Fruit fly (Drosophila melanogaster): ENCODE results near the gene CG10472.

- TF ChIP-seq Hr96 (GFP tag; optimal IDR thresholded peaks at IDR 0.05) (peak; percentile 75), CG33017 (tag; optimal IDR thresholded peaks at IDR 0.05) (peak; percentile 88), Mnt (GFP tag; optimal IDR thresholded peaks at IDR 0.05) (peak; percentile 62), toe (GFP tag; optimal IDR thresholded peaks at IDR 0.05) (peak; percentile 84), kay (GFP tag; ENCODE audit: borderline replicate concordance) (no peak), CG7101 (tag; optimal IDR thresholded peaks at IDR 0.05) (peak; percentile 92), CG5204 (GFP tag; optimal IDR thresholded peaks at IDR 0.05) (peak; percentile 88), ovo (GFP tag; optimal IDR thresholded peaks at IDR 0.05) (peak; percentile 86), Crg-1 (GFP tag; optimal IDR thresholded peaks at IDR 0.05) (peak; percentile 77), bab1 (GFP tag; optimal IDR thresholded peaks at IDR 0.05) (peak; percentile 88), Clk (GFP tag; optimal IDR thresholded peaks at IDR 0.05) (peak; percentile 81)
Measured at dm6 chr3L:6094697-6095096, 32.0 kb upstream of the CG10472 start, which contains the start of the genes CG10467 and loj.
